Fruit fly (Drosophila melanogaster): ENCODE measurements around the gene CG6321.

The CG6321 gene

DNA sequence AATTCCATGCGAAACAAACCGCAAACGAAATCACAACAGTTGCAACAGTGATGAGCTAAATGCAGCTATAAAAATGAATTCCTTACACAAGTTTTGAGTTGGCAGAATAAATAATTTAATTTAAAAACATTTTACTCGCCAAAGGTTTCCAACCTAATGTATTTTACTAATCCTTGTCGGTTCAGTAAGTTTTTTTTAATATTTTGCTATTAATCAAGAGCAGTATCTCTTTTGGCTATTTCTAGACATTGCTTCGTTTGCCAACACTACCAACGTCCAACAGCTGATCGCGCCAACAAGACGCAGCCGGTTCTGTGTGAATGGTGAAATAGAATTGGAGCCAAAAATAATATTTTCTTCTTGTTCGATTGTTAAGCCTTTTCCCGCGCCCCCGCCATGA lies 3.7 kb upstream of the CG6321 start, which contains the start of the genes CG32075, CG45101 and SuUR (continued):
- peak; percentile 65 for TF ChIP-seq CG7987 (GFP tag; optimal IDR thresholded peaks at IDR 0.05)
- TF ChIP-seq NC2β (GFP tag; optimal IDR thresholded peaks at IDR 0.05): peak; percentile 86
- peak; percentile 79 for TF ChIP-seq Bdp1 (GFP tag; optimal IDR thresholded peaks at IDR 0.05)
- TF ChIP-seq CTCF (GFP tag; optimal IDR thresholded peaks at IDR 0.05): no peak
- no peak for TF ChIP-seq CG6654 (GFP tag; optimal IDR thresholded peaks at IDR 0.05)
- peak; percentile 69 for TF ChIP-seq dmrt99B (tag; optimal IDR thresholded peaks at IDR 0.05)
- peak; percentile 88 for TF ChIP-seq lmd (GFP tag; IDR thresholded peaks at IDR 0.05)
- peak; percentile 82 for TF ChIP-seq Atf-2 (GFP tag; optimal IDR thresholded peaks at IDR 0.05)
- peak; percentile 88 for TF ChIP-seq ab (GFP tag; optimal IDR thresholded peaks at IDR 0.05)
- TF ChIP-seq CG2116 (GFP tag; optimal IDR thresholded peaks at IDR 0.05): peak; percentile 67
- TF ChIP-seq HLHmδ (GFP tag; optimal IDR thresholded peaks at IDR 0.05): no peak
- TF ChIP-seq wek (GFP tag; optimal IDR thresholded peaks at IDR 0.05): no peak
- peak; percentile 94 for TF ChIP-seq row (GFP tag; IDR thresholded peaks at IDR 0.05)
- peak; percentile 55 for TF ChIP-seq CG17186 (GFP tag; optimal IDR thresholded peaks at IDR 0.05)
- TF ChIP-seq Scr (GFP tag; IDR thresholded peaks at IDR 0.05; ENCODE audit: partially characterized antibody): no peak
- peak; percentile 84 for TF ChIP-seq dmrt11E (tag; optimal IDR thresholded peaks at IDR 0.05)
- TF ChIP-seq usp (GFP tag; optimal IDR thresholded peaks at IDR 0.05): no peak
- peak; percentile 91 for TF ChIP-seq Dbx (GFP tag; IDR thresholded peaks at IDR 0.05)
- peak; percentile 81 for TF ChIP-seq Elba2 (GFP tag; optimal IDR thresholded peaks at IDR 0.05)
- no peak for TF ChIP-seq Dref (GFP tag; IDR thresholded peaks at IDR 0.05)
- peak; percentile 90 for TF ChIP-seq Hr3 (GFP tag; optimal IDR thresholded peaks at IDR 0.05)
- no peak for TF ChIP-seq CG42726 (GFP tag; IDR thresholded peaks at IDR 0.05; ENCODE audit: partially characterized antibody)
- peak; percentile 91 for TF ChIP-seq CG7839 (tag; optimal IDR thresholded peaks at IDR 0.05)
- TF ChIP-seq Med (GFP tag): peak; percentile 99
- TF ChIP-seq wdn (GFP tag; IDR thresholded peaks at IDR 0.05): peak; percentile 62; the same call in 1 of the 2 replicates
- TF ChIP-seq CG6272 (GFP tag; IDR thresholded peaks at IDR 0.05): peak; percentile 90
- TF ChIP-seq hbn (GFP tag; IDR thresholded peaks at IDR 0.05; ENCODE audit: partially characterized antibody): no peak
- TF ChIP-seq CG31441 (GFP tag; IDR thresholded peaks at IDR 0.05): peak; percentile 68
- peak; percentile 91 for TF ChIP-seq vvl (GFP tag; IDR thresholded peaks at IDR 0.05)
- peak; percentile 78 for TF ChIP-seq CG15514 (GFP tag; optimal IDR thresholded peaks at IDR 0.05)
- TF ChIP-seq CG7556 (GFP tag; optimal IDR thresholded peaks at IDR 0.05): peak; percentile 78
- peak; percentile 88 for TF ChIP-seq CG9817 (tag; optimal IDR thresholded peaks at IDR 0.05)
- TF ChIP-seq oc (tag; optimal IDR thresholded peaks at IDR 0.05): peak; percentile 57
- TF ChIP-seq CG10274 (GFP tag; optimal IDR thresholded peaks at IDR 0.05): peak; percentile 37
- TF ChIP-seq Nf-YC (tag; optimal IDR thresholded peaks at IDR 0.05): peak; percentile 78
- TF ChIP-seq Hmx (GFP tag; optimal IDR thresholded peaks at IDR 0.05): peak; percentile 67
- TF ChIP-seq CG2712 (tag; optimal IDR thresholded peaks at IDR 0.05): peak; percentile 91
- no peak for TF ChIP-seq prd (optimal IDR thresholded peaks at IDR 0.05)
- peak; percentile 95 for TF ChIP-seq prd (GFP tag; IDR thresholded peaks at IDR 0.05)
- peak; percentile 82 for TF ChIP-seq CG18011 (GFP tag; optimal IDR thresholded peaks at IDR 0.05)
- TF ChIP-seq luna (GFP tag; optimal IDR thresholded peaks at IDR 0.05): peak; percentile 88
- TF ChIP-seq Usf (GFP tag; optimal IDR thresholded peaks at IDR 0.05): peak; percentile 73
- no peak for TF ChIP-seq Tbp (GFP tag; optimal IDR thresholded peaks at IDR 0.05)
- peak; percentile 91 for TF ChIP-seq NfI (GFP tag; optimal IDR thresholded peaks at IDR 0.05)
- TF ChIP-seq CG18599 (GFP tag; optimal IDR thresholded peaks at IDR 0.05): peak; percentile 83
- peak; percentile 93 for TF ChIP-seq Chrac-16 (GFP tag; optimal IDR thresholded peaks at IDR 0.05)
- TF ChIP-seq fru (optimal IDR thresholded peaks at IDR 0.05): no peak
- TF ChIP-seq CHES-1-like (GFP tag; optimal IDR thresholded peaks at IDR 0.05): peak; percentile 92
- TF ChIP-seq CG2129 (GFP tag; IDR thresholded peaks at IDR 0.05; ENCODE audit: partially characterized antibody): no peak
- peak; percentile 92 for TF ChIP-seq shn (GFP tag; optimal IDR thresholded peaks at IDR 0.05)
- TF ChIP-seq tin (GFP tag; optimal IDR thresholded peaks at IDR 0.05): peak; percentile 90
- peak; percentile 24 for TF ChIP-seq grn (GFP tag; optimal IDR thresholded peaks at IDR 0.05)
- no peak for TF ChIP-seq br (optimal IDR thresholded peaks at IDR 0.05)

Data from whole organism, embryonic.